Fruit fly (Drosophila melanogaster) whole organism, prepupa: ENCODE results near the gene fz2.

Experiments
- Blimp-1 ChIP-seq: fragments of 200-800 bp; sonication (Bioruptor generic); optimal IDR thresholded peaks from 3 replicates; lab custom pipeline; 2017; ENCODE audit warnings: missing biosample characterization, missing genetic modification characterization, mild to moderate bottlenecking, moderate library complexity, missing genetic modification reagents
- CG10631 ChIP-seq: fragments of 200-800 bp; sonication (Bioruptor generic); optimal IDR thresholded peaks from 2 replicates; lab custom pipeline; 2016; ENCODE audit warnings: missing biosample characterization, missing genetic modification characterization
- CG11294 ChIP-seq: fragments of 200-800 bp; sonication (Bioruptor generic); IDR thresholded peaks from 2 replicates; pipeline ENCODE4 v1.3.6; 2022; ENCODE audit warnings: missing biosample characterization, missing genetic modification characterization
- CG11902 ChIP-seq: fragments of 200-800 bp; sonication (Bioruptor generic); optimal IDR thresholded peaks from 3 replicates; lab custom pipeline; 2016; ENCODE audit warnings: missing biosample characterization, missing genetic modification characterization
- CG16779 ChIP-seq: fragments of 200-800 bp; sonication (Bioruptor generic); optimal IDR thresholded peaks from 3 replicates; lab custom pipeline; 2017; ENCODE audit warnings: missing biosample characterization, mild to moderate bottlenecking, missing genetic modification characterization
- CG3032 ChIP-seq: fragments of 200-800 bp; optimal IDR thresholded peaks from 2 replicates; lab custom pipeline; 2019; ENCODE audit warnings: missing biosample characterization, mild to moderate bottlenecking, missing genetic modification characterization, moderate library complexity
- CG31627 ChIP-seq: fragments of 200-800 bp; sonication (Bioruptor generic); optimal IDR thresholded peaks from 3 replicates; lab custom pipeline; 2016; ENCODE audit warnings: missing biosample characterization, missing genetic modification characterization
- CG3919 ChIP-seq: fragments of 200-800 bp; sonication (Bioruptor generic); optimal IDR thresholded peaks from 3 replicates; lab custom pipeline; 2016; ENCODE audit warnings: missing biosample characterization, missing genetic modification characterization
- CG4318 ChIP-seq: fragments of 200-800 bp; sonication (Bioruptor generic); optimal IDR thresholded peaks from 3 replicates; lab custom pipeline; 2017; ENCODE audit warnings: missing biosample characterization, mild to moderate bottlenecking, missing genetic modification characterization
- CG6163 ChIP-seq: fragments of 200-800 bp; sonication (Bioruptor generic); IDR thresholded peaks from 3 replicates; pipeline ENCODE4 v1.3.6; 2022; ENCODE audit warnings: missing biosample characterization, missing genetic modification characterization
- CG6792 ChIP-seq: fragments of 200-800 bp; sonication (Bioruptor generic); optimal IDR thresholded peaks from 3 replicates; lab custom pipeline; 2016; ENCODE audit warnings: missing biosample characterization, missing genetic modification characterization
- CG6808 ChIP-seq: fragments of 200-800 bp; sonication (Bioruptor generic); optimal IDR thresholded peaks from 3 replicates; lab custom pipeline; 2017; ENCODE audit warnings: missing biosample characterization, missing genetic modification characterization, mild to moderate bottlenecking, moderate library complexity, missing genetic modification reagents
- CG6854 ChIP-seq: fragments of 200-800 bp; sonication (Bioruptor generic); optimal IDR thresholded peaks from 2 replicates; lab custom pipeline; 2017; ENCODE audit warnings: missing biosample characterization, mild to moderate bottlenecking, missing genetic modification characterization
- CG8119 ChIP-seq: fragments of 200-800 bp; sonication (Bioruptor generic); IDR thresholded peaks from 3 replicates; pipeline ENCODE4 v1.3.6; 2022; ENCODE audit warnings: missing biosample characterization, missing genetic modification characterization
- CG9139 ChIP-seq: fragments of 200-800 bp; sonication (Bioruptor generic); optimal IDR thresholded peaks from 3 replicates; lab custom pipeline; 2017; ENCODE audit warnings: missing biosample characterization, mild to moderate bottlenecking, missing genetic modification characterization
- Eip93F ChIP-seq: fragments of 200-800 bp; sonication (Bioruptor generic); optimal IDR thresholded peaks from 2 replicates; lab custom pipeline; 2016; ENCODE audit warnings: missing biosample characterization, mild to moderate bottlenecking, missing genetic modification characterization
- Ets96B ChIP-seq: fragments of 200-800 bp; optimal IDR thresholded peaks from 2 replicates; lab custom pipeline; 2019; ENCODE audit warnings: missing biosample characterization, mild to moderate bottlenecking, missing genetic modification characterization, moderate library complexity
- Gug ChIP-seq: fragments of 200-800 bp; sonication (Bioruptor generic); IDR thresholded peaks from 2 replicates; pipeline ENCODE4 v1.3.6; 2022; ENCODE audit warnings: missing biosample characterization, missing genetic modification characterization
- Hr39 ChIP-seq: fragments of 200-800 bp; sonication (Bioruptor generic); optimal IDR thresholded peaks from 2 replicates; lab custom pipeline; 2016; ENCODE audit warnings: missing biosample characterization, missing genetic modification characterization
- Hr4 ChIP-seq: fragments of 200-800 bp; sonication (Bioruptor generic); optimal IDR thresholded peaks from 3 replicates; lab custom pipeline; 2016; ENCODE audit warnings: missing biosample characterization, missing genetic modification characterization
- Met ChIP-seq: fragments of 200-800 bp; sonication (Bioruptor generic); optimal IDR thresholded peaks from 3 replicates; lab custom pipeline; 2016; ENCODE audit warnings: missing biosample characterization, missing genetic modification characterization
- OdsH ChIP-seq: fragments of 200-800 bp; sonication (Bioruptor generic); optimal IDR thresholded peaks from 3 replicates; lab custom pipeline; 2016; ENCODE audit warnings: missing biosample characterization, missing genetic modification characterization
- Sox15 ChIP-seq: fragments of 200-800 bp; sonication (Bioruptor generic); optimal IDR thresholded peaks from 3 replicates; lab custom pipeline; 2016; ENCODE audit warnings: missing biosample characterization, missing genetic modification characterization
- achi ChIP-seq: fragments of 200-800 bp; sonication (Bioruptor generic); optimal IDR thresholded peaks from 3 replicates; lab custom pipeline; 2016; ENCODE audit warnings: missing biosample characterization, missing genetic modification characterization
- cyc ChIP-seq: fragments of 200-800 bp; sonication (Bioruptor generic); optimal IDR thresholded peaks from 3 replicates; lab custom pipeline; 2016; ENCODE audit warnings: missing biosample characterization, missing genetic modification characterization
- dac ChIP-seq: fragments of 200-800 bp; sonication (Bioruptor generic); optimal IDR thresholded peaks from 2 replicates; lab custom pipeline; 2017; ENCODE audit warnings: missing biosample characterization, mild to moderate bottlenecking, missing genetic modification characterization
- esn ChIP-seq: fragments of 200-800 bp; sonication (Bioruptor generic); optimal IDR thresholded peaks from 2 replicates; lab custom pipeline; 2016; ENCODE audit warnings: missing biosample characterization, mild to moderate bottlenecking, missing genetic modification characterization, moderate library complexity
- fd85E ChIP-seq: fragments of 200-800 bp; sonication (Bioruptor generic); optimal IDR thresholded peaks from 3 replicates; lab custom pipeline; 2016; ENCODE audit warnings: missing biosample characterization, missing genetic modification characterization
- fkh ChIP-seq: fragments of 200-800 bp; sonication (Bioruptor generic); optimal IDR thresholded peaks from 3 replicates; lab custom pipeline; 2017; ENCODE audit warnings: missing biosample characterization, mild to moderate bottlenecking, missing genetic modification characterization, moderate library complexity
- pdm3 ChIP-seq: fragments of 200-800 bp; sonication (Bioruptor generic); optimal IDR thresholded peaks from 3 replicates; lab custom pipeline; 2016; ENCODE audit warnings: missing biosample characterization, missing genetic modification characterization
- salr ChIP-seq, 2 experiments: fragments of 200-800 bp; sonication (Bioruptor generic); optimal IDR thresholded peaks; 3 replicates each; lab custom pipeline; 2016 to 2018; ENCODE audit warnings: missing biosample characterization in 2 of 2, missing genetic modification characterization in 2 of 2, mild to moderate bottlenecking in 1 of 2
- spab ChIP-seq: fragments of 200-800 bp; sonication (Bioruptor generic); optimal IDR thresholded peaks from 2 replicates; lab custom pipeline; 2017; ENCODE audit warnings: missing biosample characterization, mild to moderate bottlenecking, missing genetic modification characterization, missing genetic modification reagents
- ss ChIP-seq, 2 experiments: fragments of 200-800 bp; sonication (Bioruptor generic); optimal IDR thresholded peaks; 2 replicates in 1 of 2; 3 replicates in 1 of 2; lab custom pipeline; 2017 to 2018; ENCODE audit warnings: mild to moderate bottlenecking in 2 of 2, missing biosample characterization in 2 of 2, missing genetic modification characterization in 2 of 2, moderate library complexity in 1 of 2
- svp ChIP-seq: fragments of 200-800 bp; sonication (Bioruptor generic); peaks from one replicate; lab custom pipeline; 2016; ENCODE audit warnings: missing biosample characterization, missing genetic modification characterization
- topi ChIP-seq: fragments of 200-800 bp; sonication (Bioruptor generic); optimal IDR thresholded peaks from 3 replicates; lab custom pipeline; 2016; ENCODE audit warnings: missing biosample characterization, missing genetic modification characterization
- vri ChIP-seq: fragments of 200-800 bp; sonication (Bioruptor generic); optimal IDR thresholded peaks from 3 replicates; lab custom pipeline; 2016; ENCODE audit warnings: missing biosample characterization, mild to moderate bottlenecking, missing genetic modification characterization

The fz2 gene

dm6 chr3L:19159894-19160293, 75.3 kb downstream of the fz2 start (continued):
- peak; percentile 92 for TF ChIP-seq CG3032 (tag; lab: Kevin White, UChicago)
- peak; percentile 90 for TF ChIP-seq CG6792
- peak; percentile 89 for TF ChIP-seq OdsH
- TF ChIP-seq dac (GFP tag; lab: Kevin White, UChicago): peak; percentile 25
- no peak for TF ChIP-seq fkh (GFP tag; lab: Kevin White, UChicago)
- TF ChIP-seq cyc (GFP tag; lab: Kevin White, UChicago): peak; percentile 85
- TF ChIP-seq CG6163 (GFP tag; lab: Robert Waterston, UW): peak; percentile 96
- peak; percentile 89 for TF ChIP-seq achi
- TF ChIP-seq Hr39: peak; percentile 86
- peak; percentile 68 for TF ChIP-seq Sox15 (GFP tag; lab: Kevin White, UChicago)
- peak; percentile 91 for TF ChIP-seq Met (GFP tag; lab: Kevin White, UChicago)
- peak; percentile 85 for TF ChIP-seq CG31627
- peak; percentile 91 for TF ChIP-seq CG6808 (GFP tag; lab: Kevin White, UChicago)
- peak; percentile 82 for TF ChIP-seq CG8119 (GFP tag; lab: Robert Waterston, UW)
- peak; percentile 87 for TF ChIP-seq svp (GFP tag; lab: Kevin White, UChicago)
- peak; percentile 64 for TF ChIP-seq Blimp-1 (GFP tag; lab: Kevin White, UChicago)
- peak; percentile 93 for TF ChIP-seq CG3919
- peak; percentile 59 for TF ChIP-seq CG4318
- peak; percentile 74 for TF ChIP-seq CG9139 (GFP tag; lab: Kevin White, UChicago)
- peak; percentile 81 for TF ChIP-seq CG16779

- TF ChIP-seq CG6854 (GFP tag; lab: Kevin White, UChicago) (no peak), topi (GFP tag; lab: Kevin White, UChicago) (no peak), vri (GFP tag; lab: Kevin White, UChicago) (no peak), Blimp-1 (GFP tag; lab: Kevin White, UChicago) (no peak), salr (GFP tag; optimal IDR thresholded peaks at IDR 0.05; lab: Kevin White, UChicago) (no peak), esn (GFP tag; lab: Kevin White, UChicago) (no peak)
Measured at dm6 chr3L:19158343-19158742, 76.8 kb downstream of the fz2 start.

- no peak for TF ChIP-seq Sox15 (GFP tag; lab: Kevin White, UChicago)
- peak; percentile 94 for TF ChIP-seq svp (GFP tag; lab: Kevin White, UChicago)
- TF ChIP-seq CG10631 (GFP tag; lab: Kevin White, UChicago): no peak
- TF ChIP-seq vri (GFP tag; lab: Kevin White, UChicago): peak; percentile 16
- no peak for TF ChIP-seq fd85E
- TF ChIP-seq, all 60 proteins: peak for 2
Measured at dm6 chr3L:19156263-19156662, 78.9 kb downstream of the fz2 start.

dm6 chr3L:19155111-19155510, 80.1 kb downstream of the fz2 start:
- TF ChIP-seq CG6854 (GFP tag; lab: Kevin White, UChicago): no peak
- TF ChIP-seq CG11902 (GFP tag; lab: Kevin White, UChicago): no peak
- TF ChIP-seq topi (GFP tag; lab: Kevin White, UChicago): no peak
- TF ChIP-seq spab (GFP tag; lab: Kevin White, UChicago): no peak
- TF ChIP-seq Eip93F (GFP tag; lab: Kevin White, UChicago): no peak
- no peak for TF ChIP-seq Ets96B (tag; lab: Kevin White, UChicago)
- TF ChIP-seq Gug (GFP tag; lab: Robert Waterston, UW): no peak
- TF ChIP-seq CG11294: no peak
- no peak for TF ChIP-seq Hr4 (GFP tag; lab: Kevin White, UChicago)
- no peak for TF ChIP-seq CG9139 (GFP tag; lab: Kevin White, UChicago)
- no peak for TF ChIP-seq pdm3
- no peak for TF ChIP-seq salr (GFP tag; optimal IDR thresholded peaks at IDR 0.05; lab: Kevin White, UChicago)
- no peak for TF ChIP-seq ss (GFP tag; optimal IDR thresholded peaks at IDR 0.05; lab: Kevin White, UChicago)
